Worm (Caenorhabditis elegans) whole organism, L2 larva: Measurements from ENCODE around the gene prp-38.

ENCODE experiments used
- C34F6.9 ChIP-seq: fragments of 150-350 bp; optimal IDR thresholded peaks from 2 replicates; lab custom pipeline; 2014; ENCODE audit warnings: missing biosample characterization, missing genetic modification characterization
- F13H6.1 ChIP-seq: sonication (generic microtip); optimal IDR thresholded peaks from 2 replicates; lab custom pipeline; 2016; ENCODE audit warnings: missing genetic modification characterization, missing compliant biosample characterization
- R02D3.7 ChIP-seq: fragments of 150-350 bp; optimal IDR thresholded peaks from 2 replicates; lab custom pipeline; 2014; ENCODE audit warnings: missing biosample characterization, missing genetic modification characterization
- Y55F3AM.14 ChIP-seq: fragments of 200-800 bp; sonication (Bioruptor generic); optimal IDR thresholded peaks from 2 replicates; lab custom pipeline; 2018; ENCODE audit warnings: mild to moderate bottlenecking, missing genetic modification characterization, missing compliant biosample characterization
- ZK546.5 ChIP-seq: sonication (generic microtip); optimal IDR thresholded peaks from 2 replicates; lab custom pipeline; 2017; ENCODE audit warnings: missing biosample characterization, missing genetic modification characterization
- alr-1 ChIP-seq: fragments of 150-350 bp; optimal IDR thresholded peaks from 2 replicates; lab custom pipeline; 2014; ENCODE audit warnings: missing biosample characterization, missing genetic modification characterization
- aly-2 ChIP-seq: fragments of 150-350 bp; optimal IDR thresholded peaks from 2 replicates; lab custom pipeline; 2014; ENCODE audit warnings: missing biosample characterization, missing genetic modification characterization
- ama-1 ChIP-seq: fragments of 150-350 bp; optimal IDR thresholded peaks from 2 replicates; lab custom pipeline; 2018; ENCODE audit warnings: inconsistent platforms
- blmp-1 ChIP-seq: sonication (generic microtip); optimal IDR thresholded peaks from 2 replicates; lab custom pipeline; 2017; ENCODE audit warnings: missing genetic modification characterization, mild to moderate bottlenecking, missing compliant biosample characterization, antibody characterized with exemption, moderate library complexity; ENCODE audit not compliant: insufficient read depth
- ceh-82 ChIP-seq: fragments of 150-350 bp; optimal IDR thresholded peaks from 2 replicates; lab custom pipeline; 2014; ENCODE audit warnings: missing biosample characterization, missing genetic modification characterization
- crh-2 ChIP-seq: sonication (generic microtip); optimal IDR thresholded peaks from 2 replicates; lab custom pipeline; 2017; ENCODE audit warnings: missing biosample characterization, missing genetic modification characterization
- dmd-4 ChIP-seq: sonication (generic microtip); optimal IDR thresholded peaks from 2 replicates; lab custom pipeline; 2017; ENCODE audit warnings: missing biosample characterization, missing genetic modification characterization
- elt-1 ChIP-seq: fragments of 150-350 bp; optimal IDR thresholded peaks from 2 replicates; lab custom pipeline; 2014; ENCODE audit warnings: missing biosample characterization, missing genetic modification characterization
- elt-3 ChIP-seq: sonication (generic microtip); optimal IDR thresholded peaks from 2 replicates; lab custom pipeline; 2017; ENCODE audit warnings: missing biosample characterization, missing genetic modification characterization
- fos-1 ChIP-seq: fragments of 150-350 bp; optimal IDR thresholded peaks from 2 replicates; lab custom pipeline; 2014; ENCODE audit warnings: missing biosample characterization, missing genetic modification characterization
- gmeb-1 ChIP-seq: fragments of 150-350 bp; optimal IDR thresholded peaks from 2 replicates; lab custom pipeline; 2014; ENCODE audit warnings: missing biosample characterization, missing genetic modification characterization
- lin-11 ChIP-seq: fragments of 150-350 bp; sonication (generic microtip); optimal IDR thresholded peaks from 2 replicates; lab custom pipeline; 2014; ENCODE audit warnings: missing biosample characterization, missing genetic modification characterization, inconsistent platforms, mixed read lengths
- lin-39 ChIP-seq: fragments of 150-350 bp; optimal IDR thresholded peaks from 2 replicates; lab custom pipeline; 2014; ENCODE audit warnings: missing biosample characterization, missing genetic modification reagents, missing genetic modification characterization
- lsy-2 ChIP-seq, 2 experiments: fragments of 150-350 bp in 1 of 2; sonication (generic microtip) in 1 of 2; optimal IDR thresholded peaks; 2 replicates each; lab custom pipeline; 2014 to 2017; ENCODE audit warnings: missing biosample characterization in 2 of 2, missing genetic modification characterization in 2 of 2
- mab-5 ChIP-seq: fragments of 150-350 bp; optimal IDR thresholded peaks from 2 replicates; lab custom pipeline; 2014; ENCODE audit warnings: missing biosample characterization, missing genetic modification characterization
- mbf-1 ChIP-seq: sonication (generic microtip); optimal IDR thresholded peaks from 2 replicates; lab custom pipeline; 2017; ENCODE audit warnings: missing biosample characterization, missing genetic modification characterization
- mdl-1 ChIP-seq, 2 experiments: fragments of 150-350 bp in 1 of 2; sonication (generic microtip) in 1 of 2; optimal IDR thresholded peaks; 2 replicates each; lab custom pipeline; 2017; ENCODE audit warnings: missing biosample characterization in 2 of 2, missing genetic modification characterization in 2 of 2
- nhr-10 ChIP-seq: sonication (generic microtip); optimal IDR thresholded peaks from 2 replicates; lab custom pipeline; 2017; ENCODE audit warnings: missing biosample characterization, missing genetic modification characterization
- nhr-11 ChIP-seq: fragments of 150-350 bp; optimal IDR thresholded peaks from 2 replicates; lab custom pipeline; 2014; ENCODE audit warnings: missing biosample characterization, missing genetic modification characterization
- nhr-12 ChIP-seq: fragments of 150-350 bp; optimal IDR thresholded peaks from 2 replicates; lab custom pipeline; 2014; ENCODE audit warnings: missing biosample characterization, missing genetic modification characterization
- nhr-129 ChIP-seq: fragments of 150-350 bp; optimal IDR thresholded peaks from 2 replicates; lab custom pipeline; 2014; ENCODE audit warnings: missing biosample characterization, missing genetic modification characterization
- nhr-21 ChIP-seq: fragments of 150-350 bp; optimal IDR thresholded peaks from 2 replicates; lab custom pipeline; 2014; ENCODE audit warnings: missing biosample characterization, missing genetic modification characterization
- nhr-23 ChIP-seq: fragments of 150-350 bp; optimal IDR thresholded peaks from 2 replicates; lab custom pipeline; 2014; ENCODE audit warnings: missing biosample characterization, missing genetic modification reagents, missing genetic modification characterization
- nhr-25 ChIP-seq: fragments of 150-350 bp; sonication (generic microtip); optimal IDR thresholded peaks from 3 replicates; lab custom pipeline; 2014; ENCODE audit warnings: missing biosample characterization, missing genetic modification characterization
- nhr-6 ChIP-seq: fragments of 150-350 bp; optimal IDR thresholded peaks from 2 replicates; lab custom pipeline; 2014; ENCODE audit warnings: missing biosample characterization, missing genetic modification characterization
- nhr-77 ChIP-seq: fragments of 150-350 bp; optimal IDR thresholded peaks from 2 replicates; lab custom pipeline; 2014; ENCODE audit warnings: missing biosample characterization, missing genetic modification characterization
- peb-1 ChIP-seq: fragments of 150-350 bp; optimal IDR thresholded peaks from 2 replicates; lab custom pipeline; 2014; ENCODE audit warnings: missing biosample characterization, missing genetic modification characterization
- skn-1 ChIP-seq: sonication (generic microtip); optimal IDR thresholded peaks from 2 replicates; lab custom pipeline; 2017; ENCODE audit warnings: missing biosample characterization, missing genetic modification characterization
- sma-3 ChIP-seq: sonication (generic microtip); optimal IDR thresholded peaks from 2 replicates; lab custom pipeline; 2016; ENCODE audit warnings: missing genetic modification reagents, missing genetic modification characterization, missing compliant biosample characterization
- sma-9 ChIP-seq, 2 experiments: fragments of 150-350 bp in 1 of 2; sonication (generic microtip) in 1 of 2; optimal IDR thresholded peaks; 2 replicates each; lab custom pipeline; 2014 to 2016; ENCODE audit warnings: missing genetic modification characterization in 2 of 2, mild to moderate bottlenecking in 1 of 2, missing biosample characterization in 1 of 2, missing compliant biosample characterization in 1 of 2, missing genetic modification reagents in 1 of 2, moderate library complexity in 1 of 2
- snpc-4 ChIP-seq: fragments of 150-350 bp; optimal IDR thresholded peaks from 2 replicates; lab custom pipeline; 2014; ENCODE audit warnings: missing biosample characterization, missing genetic modification characterization
- unc-39 ChIP-seq: fragments of 150-350 bp; optimal IDR thresholded peaks from 2 replicates; lab custom pipeline; 2014; ENCODE audit warnings: missing biosample characterization, missing genetic modification characterization
- unc-55 ChIP-seq: fragments of 150-350 bp; sonication (generic microtip); optimal IDR thresholded peaks from 3 replicates; lab custom pipeline; 2014; ENCODE audit warnings: missing biosample characterization, missing genetic modification reagents, missing genetic modification characterization
- unc-62 ChIP-seq: fragments of 150-350 bp; optimal IDR thresholded peaks from 2 replicates; lab custom pipeline; 2014; ENCODE audit warnings: missing biosample characterization, missing genetic modification reagents, missing genetic modification characterization
- ztf-1 ChIP-seq: fragments of 200-800 bp; sonication (Bioruptor generic); conservative IDR thresholded peaks from 2 replicates; pipeline ENCODE4 v1.3.6; 2022; ENCODE audit warnings: missing genetic modification characterization, missing compliant biosample characterization
- ztf-11 ChIP-seq: sonication (generic microtip); optimal IDR thresholded peaks from 2 replicates; lab custom pipeline; 2017; ENCODE audit warnings: missing biosample characterization, missing genetic modification characterization

The prp-38 gene

DNA sequence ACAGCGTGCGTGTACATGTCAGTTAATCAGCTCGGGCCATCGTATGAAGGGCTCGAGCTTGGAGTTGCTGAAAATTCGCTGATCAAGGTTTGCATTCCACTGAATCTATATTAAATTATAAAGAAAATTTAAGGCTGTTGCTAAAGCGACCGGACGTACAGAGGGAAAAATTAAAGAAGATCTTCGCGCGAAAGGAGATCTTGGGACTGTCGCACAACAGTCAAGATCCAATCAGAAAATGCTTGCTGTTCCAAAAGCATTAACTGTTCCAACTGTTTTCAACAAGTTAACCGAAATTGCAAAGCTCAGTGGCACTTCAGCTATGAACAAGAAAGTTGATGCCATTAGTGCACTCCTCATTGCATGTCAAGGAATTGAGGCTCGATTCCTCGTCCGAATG is 8.5 kb upstream of the prp-38 start:
- TF ChIP-seq lin-39 (tag; lab: Kevin White, UChicago) (no peak), ama-1 (lab: Kevin White, UChicago) (no peak), fos-1 (no peak), nhr-12 (tag; lab: Kevin White, UChicago) (no peak), unc-55 (no peak), lsy-2 (tag; optimal IDR thresholded peaks at IDR 0.05; lab: Kevin White, UChicago) (no peak), mab-5 (tag; lab: Kevin White, UChicago) (no peak), elt-1 (tag; lab: Kevin White, UChicago) (no peak), nhr-21 (tag; lab: Kevin White, UChicago) (no peak), mbf-1 (tag; lab: Kevin White, UChicago) (no peak)
- TF ChIP-seq, all 48 proteins: peak for 0

DNA sequence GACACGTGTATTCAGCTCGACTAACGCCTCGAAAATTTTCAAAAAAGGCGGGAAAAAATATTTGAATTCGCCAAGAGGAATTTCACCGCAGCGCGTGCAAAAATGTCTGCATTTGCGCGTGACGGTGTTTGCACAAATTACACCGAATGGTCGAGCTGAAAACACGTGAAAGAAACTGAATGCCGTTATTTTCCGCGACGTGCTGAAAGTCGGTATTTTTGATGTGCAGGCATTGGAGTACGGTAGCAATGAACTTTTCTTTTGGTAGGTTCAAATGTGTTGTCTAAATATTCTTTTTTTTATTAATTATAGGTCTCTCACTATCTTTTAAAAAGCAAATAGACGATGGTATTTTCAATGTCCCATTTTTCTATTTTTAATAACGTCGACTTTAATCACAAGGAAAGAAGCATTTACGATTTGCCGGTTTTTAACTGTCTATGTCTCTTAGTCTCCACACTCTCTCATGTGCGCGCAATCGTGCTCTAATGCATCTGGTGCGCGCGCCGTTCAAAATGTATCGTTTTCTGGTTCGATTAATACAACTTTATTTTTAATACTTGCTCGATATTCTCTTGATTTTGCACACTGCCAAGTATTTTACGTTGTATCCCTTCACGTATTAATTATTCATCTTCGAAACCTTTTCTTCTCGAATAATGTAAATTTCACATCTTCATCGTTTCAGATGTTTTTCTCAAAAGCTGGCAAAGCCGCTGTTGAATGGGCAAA is 7.8 kb upstream of the prp-38 start, which contains the start of the genes C29A12.1 and lig-1:
TSS of gene C29A12.1 (minus strand) at position 63 of the 732 bp plus-strand sequence.
TSS of gene lig-1 (plus strand) at position 682 of the 732 bp plus-strand sequence.
- no peak for TF ChIP-seq nhr-11
- no peak for TF ChIP-seq unc-39 (tag; lab: Kevin White, UChicago)
- TF ChIP-seq nhr-6 (tag; lab: Kevin White, UChicago) = no peak
- TF ChIP-seq fos-1 = no peak
- peak; percentile 39 for TF ChIP-seq nhr-129 (tag; lab: Kevin White, UChicago)
- TF ChIP-seq ceh-82 (tag; lab: Kevin White, UChicago) = no peak
- TF ChIP-seq lsy-2 (tag; optimal IDR thresholded peaks at IDR 0.05; lab: Kevin White, UChicago) = peak in 1 of 2 experiments; percentile 36
- TF ChIP-seq lin-39 (tag; lab: Kevin White, UChicago) = no peak
- no peak for TF ChIP-seq unc-62
- no peak for TF ChIP-seq ztf-1
- no peak for TF ChIP-seq nhr-77
- no peak for TF ChIP-seq crh-2
- TF ChIP-seq gmeb-1 (tag; lab: Kevin White, UChicago) = peak; percentile 41
- TF ChIP-seq C34F6.9 (tag; lab: Kevin White, UChicago) = peak; percentile 22
- no peak for TF ChIP-seq ztf-11 (tag; lab: Kevin White, UChicago)
- no peak for TF ChIP-seq mab-5 (tag; lab: Kevin White, UChicago)
- no peak for TF ChIP-seq sma-3 (GFP tag; lab: Kevin White, UChicago)
- no peak for TF ChIP-seq blmp-1 (tag; lab: Kevin White, UChicago)
- no peak for TF ChIP-seq snpc-4
- TF ChIP-seq mdl-1 (tag; optimal IDR thresholded peaks at IDR 0.05; lab: Kevin White, UChicago) = no peak
- no peak for TF ChIP-seq skn-1 (tag; lab: Kevin White, UChicago)
- no peak for TF ChIP-seq sma-9 (GFP tag; optimal IDR thresholded peaks at IDR 0.05; lab: Kevin White, UChicago)
- TF ChIP-seq sma-9 (tag; optimal IDR thresholded peaks at IDR 0.05; lab: Kevin White, UChicago) = no peak
- no peak for TF ChIP-seq F13H6.1
- no peak for TF ChIP-seq elt-1 (tag; lab: Kevin White, UChicago)
- TF ChIP-seq nhr-10 (tag; lab: Kevin White, UChicago) = no peak
- no peak for TF ChIP-seq elt-3
- TF ChIP-seq nhr-25 (tag; lab: Kevin White, UChicago) = no peak
- no peak for TF ChIP-seq ama-1 (lab: Kevin White, UChicago)
- no peak for TF ChIP-seq lin-11 (tag; lab: Kevin White, UChicago)
- no peak for TF ChIP-seq dmd-4 (tag; lab: Kevin White, UChicago)
- no peak for TF ChIP-seq alr-1 (tag; lab: Kevin White, UChicago)
- TF ChIP-seq peb-1 (tag; lab: Kevin White, UChicago) = no peak
- TF ChIP-seq nhr-12 (tag; lab: Kevin White, UChicago) = no peak
- TF ChIP-seq nhr-23 (tag; lab: Kevin White, UChicago) = no peak
- TF ChIP-seq R02D3.7 (tag; lab: Kevin White, UChicago) = no peak
- no peak for TF ChIP-seq ZK546.5
- TF ChIP-seq Y55F3AM.14 (GFP tag; lab: Kevin White, UChicago) = no peak
- no peak for TF ChIP-seq aly-2 (tag; lab: Kevin White, UChicago)
- peak; percentile 45 for TF ChIP-seq unc-55
